Worm (Caenorhabditis elegans) whole organism, late embryonic: ENCODE measurements around the gene F11C1.1.

Experiments
- K02D7.2 ChIP-seq: sonication (generic microtip); optimal IDR thresholded peaks from 2 replicates; lab custom pipeline; 2017; ENCODE audit warnings: mild to moderate bottlenecking, missing genetic modification characterization, missing compliant biosample characterization
- ama-1 ChIP-seq: fragments of 150-350 bp; optimal IDR thresholded peaks from 2 replicates; lab custom pipeline; 2014
- ceh-9 ChIP-seq: sonication (generic microtip); optimal IDR thresholded peaks from 2 replicates; lab custom pipeline; 2016; ENCODE audit warnings: mild to moderate bottlenecking, missing genetic modification characterization, inconsistent platforms, missing compliant biosample characterization
- dve-1 ChIP-seq: sonication (generic microtip); optimal IDR thresholded peaks from 2 replicates; lab custom pipeline; 2017; ENCODE audit warnings: antibody characterized with exemption, mild to moderate bottlenecking, missing genetic modification characterization, missing compliant biosample characterization
- lim-6 ChIP-seq: sonication (generic microtip); optimal IDR thresholded peaks from 2 replicates; lab custom pipeline; 2016; ENCODE audit warnings: missing genetic modification characterization, missing compliant biosample characterization
- pqm-1 ChIP-seq: sonication (generic microtip); optimal IDR thresholded peaks from 2 replicates; lab custom pipeline; 2016; ENCODE audit warnings: missing genetic modification characterization, missing compliant biosample characterization
- unc-55 ChIP-seq: sonication (generic microtip); optimal IDR thresholded peaks from 2 replicates; lab custom pipeline; 2017; ENCODE audit warnings: missing biosample characterization, missing genetic modification reagents, missing genetic modification characterization

DNA sequence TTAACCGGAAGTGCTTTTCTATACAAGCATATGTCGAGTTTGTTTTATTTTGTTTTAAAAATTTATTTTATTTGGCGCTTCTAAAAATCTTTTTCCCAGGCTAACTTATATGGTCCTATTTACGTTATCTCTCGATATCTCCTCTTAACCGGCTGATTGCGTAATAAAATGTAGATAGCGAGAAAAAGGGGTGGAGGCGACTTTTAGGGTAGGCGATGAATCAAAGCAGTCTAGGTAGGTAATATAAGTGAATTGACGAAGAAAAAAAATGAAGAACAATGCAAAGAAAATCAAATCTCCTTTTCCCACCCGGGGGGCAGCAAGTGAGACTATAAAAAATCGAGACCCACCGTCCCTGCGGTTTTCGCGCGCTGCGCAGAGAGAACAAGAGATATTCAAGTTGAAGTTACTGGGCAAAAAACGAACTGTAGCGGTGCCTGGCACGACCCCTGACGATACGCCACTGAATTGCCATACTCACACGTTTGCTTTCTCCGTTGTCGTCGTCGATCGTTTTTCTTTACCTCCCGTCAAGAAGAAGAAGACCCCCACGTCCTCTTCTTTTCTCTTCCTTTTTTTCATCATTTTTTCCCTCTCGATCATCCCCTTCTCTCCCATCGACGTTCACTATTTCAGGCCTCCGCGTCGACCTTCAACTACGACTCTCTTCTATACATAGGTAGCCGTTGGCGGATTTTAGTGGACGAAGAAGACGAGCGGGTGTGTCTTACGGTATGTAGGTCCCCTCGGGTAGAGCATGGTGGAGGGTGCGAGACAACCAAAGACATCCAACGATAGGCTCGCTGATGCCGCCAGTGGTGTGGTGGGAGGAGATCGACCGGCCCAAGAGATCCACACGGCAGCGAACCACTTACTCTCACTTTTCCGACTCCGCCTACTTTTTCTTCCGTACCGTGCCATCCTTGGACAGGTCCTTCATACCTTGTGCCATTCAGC, 17.8 kb upstream of the F11C1.1 start, which contains the start of gene nhr-25:
- TF ChIP-seq ceh-9 (tag; lab: Kevin White, UChicago) (no peak), ama-1 (lab: Kevin White, UChicago) (no peak), lim-6 (tag; lab: Kevin White, UChicago) (no peak), pqm-1 (tag; lab: Kevin White, UChicago) (no peak), unc-55 (GFP tag; lab: Kevin White, UChicago) (no peak), dve-1 (tag; lab: Kevin White, UChicago) (no peak), K02D7.2 (tag; lab: Kevin White, UChicago) (no peak)
